Fruit fly (Drosophila melanogaster): ENCODE measurements around the gene Cbl.
A peak's percentile ranks its signal among the peaks of the same experiment; 100 is the strongest.

Cbl gene

dm6 chr3L:8440771-8441549 lies 16.2 kb downstream of the Cbl start:
- TF ChIP-seq h (GFP tag; optimal IDR thresholded peaks at IDR 0.05) = no peak
- TF ChIP-seq woc (GFP tag; optimal IDR thresholded peaks at IDR 0.05) = no peak
- TF ChIP-seq usp (GFP tag; optimal IDR thresholded peaks at IDR 0.05) = no peak
- TF ChIP-seq GATAd (GFP tag; optimal IDR thresholded peaks at IDR 0.05) = peak; percentile 16
- TF ChIP-seq CrebA (GFP tag; optimal IDR thresholded peaks at IDR 0.05; ENCODE audit: borderline replicate concordance) = no peak
- no peak for TF ChIP-seq OdsH (GFP tag; optimal IDR thresholded peaks at IDR 0.05)
- no peak for TF ChIP-seq fru (GFP tag; optimal IDR thresholded peaks at IDR 0.05)
- TF ChIP-seq N (GFP tag; optimal IDR thresholded peaks at IDR 0.05) = no peak
- TF ChIP-seq foxo (GFP tag; optimal IDR thresholded peaks at IDR 0.05) = peak in 1 of 2 experiments; percentile 47
- no peak for TF ChIP-seq dl (GFP tag; optimal IDR thresholded peaks at IDR 0.05; ENCODE audit: insufficient read depth in 1 of 2, partially characterized antibody in 2 of 2)
- no peak for TF ChIP-seq Dfd (GFP tag; optimal IDR thresholded peaks at IDR 0.05)
- peak; percentile 90 for TF ChIP-seq Sp1 (GFP tag; optimal IDR thresholded peaks at IDR 0.05)
- TF ChIP-seq brk (GFP tag; optimal IDR thresholded peaks at IDR 0.05) = no peak
- TF ChIP-seq ey (GFP tag; optimal IDR thresholded peaks at IDR 0.05) = no peak
- TF ChIP-seq psq (GFP tag; optimal IDR thresholded peaks at IDR 0.05) = no peak
- no peak for TF ChIP-seq Myc (optimal IDR thresholded peaks at IDR 0.05)
- TF ChIP-seq CG9705 (GFP tag; optimal IDR thresholded peaks at IDR 0.05) = peak; percentile 42
- peak; percentile 40 for TF ChIP-seq jim (GFP tag; optimal IDR thresholded peaks at IDR 0.05)
- TF ChIP-seq HLH106 (tag; optimal IDR thresholded peaks at IDR 0.05) = no peak
- no peak for TF ChIP-seq pan (optimal IDR thresholded peaks at IDR 0.05)
- TF ChIP-seq Abd-B (GFP tag; optimal IDR thresholded peaks at IDR 0.05) = no peak
- no peak for TF ChIP-seq sv (GFP tag; optimal IDR thresholded peaks at IDR 0.05)
- no peak for TF ChIP-seq tai (GFP tag; optimal IDR thresholded peaks at IDR 0.05)
- no peak for TF ChIP-seq sage (GFP tag; optimal IDR thresholded peaks at IDR 0.05)
- peak; percentile 24 for TF ChIP-seq CG32264 (GFP tag; optimal IDR thresholded peaks at IDR 0.05)
- TF ChIP-seq rgr (GFP tag; optimal IDR thresholded peaks at IDR 0.05) = no peak
- no peak for TF ChIP-seq dmrt93B (GFP tag; optimal IDR thresholded peaks at IDR 0.05)
- TF ChIP-seq Mio (GFP tag; optimal IDR thresholded peaks at IDR 0.05) = no peak

DNA sequence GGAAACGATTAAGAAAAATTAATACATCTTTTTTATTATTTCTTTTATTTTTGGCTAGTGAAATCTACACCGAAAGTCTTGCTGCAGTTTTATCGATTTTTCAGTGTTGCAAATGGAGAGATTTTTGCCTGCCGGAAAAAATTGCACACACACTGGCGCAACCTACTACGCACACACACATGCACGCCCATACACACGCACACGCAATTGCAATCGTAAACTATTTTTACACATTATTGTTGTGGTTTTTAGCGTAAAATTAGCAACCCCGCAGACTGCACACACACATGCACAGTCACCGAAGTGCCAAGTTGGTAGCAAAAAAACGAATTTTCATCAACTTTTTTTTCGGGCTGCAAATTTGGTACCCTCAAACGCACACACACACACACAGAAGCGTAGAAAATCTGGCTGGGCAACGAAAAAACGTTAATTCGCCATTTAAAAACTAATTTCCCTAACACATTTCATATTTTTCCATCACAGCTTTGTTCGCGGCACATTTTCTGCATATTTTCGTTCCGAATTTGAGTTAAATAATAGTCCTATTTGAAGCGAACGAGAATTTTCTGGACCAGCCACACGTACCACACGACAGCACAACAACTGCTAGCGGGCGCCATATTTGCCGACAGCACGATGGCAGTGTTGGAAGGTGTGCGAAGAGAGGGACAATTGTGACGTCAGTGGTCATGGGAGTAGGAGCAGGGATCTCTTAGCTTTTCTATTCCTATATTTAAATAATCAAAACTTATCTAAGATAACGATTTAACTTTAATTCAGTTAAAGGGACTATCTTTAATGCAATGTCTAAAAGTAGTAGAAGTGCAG lies 17.2 kb downstream of the Cbl start, which contains the start of gene Unr:
TSS of gene Unr (minus strand) at position 637 of the 831 bp plus-strand sequence.
- peak; percentile 81 for TF ChIP-seq ey (GFP tag; optimal IDR thresholded peaks at IDR 0.05)
- peak; percentile 83 for TF ChIP-seq brk (GFP tag; optimal IDR thresholded peaks at IDR 0.05)
- no peak for TF ChIP-seq Myc (optimal IDR thresholded peaks at IDR 0.05)
- TF ChIP-seq Hr83 (GFP tag; optimal IDR thresholded peaks at IDR 0.05; ENCODE audit: poor library complexity, severe bottlenecking) = peak; percentile 97
- peak; percentile 38 for TF ChIP-seq Dfd (GFP tag; optimal IDR thresholded peaks at IDR 0.05)
- TF ChIP-seq CG32264 (GFP tag; optimal IDR thresholded peaks at IDR 0.05) = peak; percentile 63
- TF ChIP-seq OdsH (GFP tag; optimal IDR thresholded peaks at IDR 0.05) = peak; percentile 76
- peak; percentile 75 for TF ChIP-seq HLH106 (tag; optimal IDR thresholded peaks at IDR 0.05)
- peak; percentile 62 for TF ChIP-seq N (GFP tag; optimal IDR thresholded peaks at IDR 0.05)
- no peak for TF ChIP-seq Dif (GFP tag; optimal IDR thresholded peaks at IDR 0.05; ENCODE audit: partially characterized antibody)
- peak; percentile 45 for TF ChIP-seq sage (GFP tag; optimal IDR thresholded peaks at IDR 0.05)
- peak; percentile 85 for TF ChIP-seq tai (GFP tag; optimal IDR thresholded peaks at IDR 0.05)
- peak; percentile 87 for TF ChIP-seq h (GFP tag; optimal IDR thresholded peaks at IDR 0.05)
- peak; percentile 87 for TF ChIP-seq br (GFP tag; optimal IDR thresholded peaks at IDR 0.05)
- peak; percentile 84 for TF ChIP-seq sv (GFP tag; optimal IDR thresholded peaks at IDR 0.05)
- TF ChIP-seq GATAd (GFP tag; optimal IDR thresholded peaks at IDR 0.05) = peak; percentile 45
- no peak for TF ChIP-seq lola (GFP tag; optimal IDR thresholded peaks at IDR 0.05)
- peak; percentile 44 for TF ChIP-seq dsf (GFP tag; optimal IDR thresholded peaks at IDR 0.05; ENCODE audit: borderline replicate concordance)
- peak; percentile 54 for TF ChIP-seq woc (GFP tag; optimal IDR thresholded peaks at IDR 0.05)
- no peak for TF ChIP-seq dl (GFP tag; optimal IDR thresholded peaks at IDR 0.05; ENCODE audit: insufficient read depth in 1 of 2, partially characterized antibody in 2 of 2)
- peak; percentile 83 for TF ChIP-seq fru (GFP tag; optimal IDR thresholded peaks at IDR 0.05)
- peak; percentile 58 for TF ChIP-seq CG9705 (GFP tag; optimal IDR thresholded peaks at IDR 0.05)
- TF ChIP-seq dmrt93B (GFP tag; optimal IDR thresholded peaks at IDR 0.05) = peak; percentile 44
- TF ChIP-seq rgr (GFP tag; optimal IDR thresholded peaks at IDR 0.05) = peak; percentile 90
- TF ChIP-seq jim (GFP tag; optimal IDR thresholded peaks at IDR 0.05) = peak; percentile 84
- peak in 1 of 2 experiments; percentile 89 for TF ChIP-seq foxo (GFP tag; optimal IDR thresholded peaks at IDR 0.05)
- TF ChIP-seq Jra (GFP tag; optimal IDR thresholded peaks at IDR 0.05) = peak; percentile 72
- TF ChIP-seq Abd-B (GFP tag; optimal IDR thresholded peaks at IDR 0.05) = no peak
- TF ChIP-seq Hr78 (GFP tag; optimal IDR thresholded peaks at IDR 0.05) = no peak
- peak; percentile 82 for TF ChIP-seq Sp1 (GFP tag; optimal IDR thresholded peaks at IDR 0.05)
- no peak for TF ChIP-seq Vsx2 (GFP tag; optimal IDR thresholded peaks at IDR 0.05; ENCODE audit: partially characterized antibody)
- TF ChIP-seq Rel (GFP tag; optimal IDR thresholded peaks at IDR 0.05) = no peak
- peak; percentile 64 for TF ChIP-seq Rel (tag; optimal IDR thresholded peaks at IDR 0.05)
- TF ChIP-seq pan (optimal IDR thresholded peaks at IDR 0.05) = no peak
- no peak for TF ChIP-seq CrebA (GFP tag; optimal IDR thresholded peaks at IDR 0.05; ENCODE audit: borderline replicate concordance)
- TF ChIP-seq psq (GFP tag; optimal IDR thresholded peaks at IDR 0.05) = peak; percentile 68
- TF ChIP-seq Mio (GFP tag; optimal IDR thresholded peaks at IDR 0.05) = peak; percentile 60
- TF ChIP-seq usp (GFP tag; optimal IDR thresholded peaks at IDR 0.05) = no peak
- peak; percentile 91 for TF ChIP-seq Hnf4 (GFP tag; optimal IDR thresholded peaks at IDR 0.05)
